Fruit fly (Drosophila melanogaster) Kc167 (cell line): ENCODE data around the gene CG8209.

Experiments used
- Sin3A ChIP-seq: fragments of >200 bp; optimal IDR thresholded peaks from 2 replicates; lab custom pipeline; 2018; ENCODE audit warnings: missing external identifiers
- psq ChIP-seq: fragments of >200 bp; optimal IDR thresholded peaks from 2 replicates; lab custom pipeline; 2017; ENCODE audit warnings: missing external identifiers

DNA sequence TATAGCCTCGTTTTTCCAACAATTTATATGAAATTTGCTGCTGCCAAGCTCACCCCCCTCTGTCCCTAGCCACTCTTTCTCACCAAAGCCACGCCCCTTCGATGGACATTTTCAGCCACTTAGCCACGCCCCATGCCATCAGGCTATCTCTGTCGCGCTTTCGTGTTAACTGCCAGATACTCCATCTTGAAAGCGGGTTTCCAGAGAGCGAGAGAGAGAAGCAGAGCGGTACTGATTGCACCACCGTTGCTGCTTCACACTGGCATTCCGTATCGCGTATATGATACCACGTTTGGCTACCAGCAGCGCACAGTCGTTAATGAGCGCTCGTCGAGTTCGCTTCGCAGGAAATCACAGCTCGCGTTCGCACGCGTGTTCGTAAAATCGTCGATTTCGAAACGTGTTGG, 28.3 kb upstream of the CG8209 start, which contains the start of gene exex:
- no peak for TF ChIP-seq Sin3A
- no peak for TF ChIP-seq psq (lab: Kevin White, UChicago)
